Worm (Caenorhabditis elegans) whole organism, young adult: Measurements from ENCODE around the gene F28F9.2.

Experiments
- C17E4.6 ChIP-seq: fragments of 200-800 bp; sonication (Bioruptor generic); IDR thresholded peaks from 2 replicates; pipeline ENCODE4 v1.3.6; 2022; ENCODE audit warnings: missing genetic modification reagents, missing genetic modification characterization, missing compliant biosample characterization
- K12H6.12 ChIP-seq: fragments of 200-800 bp; sonication (Bioruptor generic); optimal IDR thresholded peaks from 2 replicates; lab custom pipeline; 2018; ENCODE audit warnings: mild to moderate bottlenecking, missing genetic modification characterization, missing compliant biosample characterization
- dpff-1 ChIP-seq: sonication (generic microtip); optimal IDR thresholded peaks from 2 replicates; lab custom pipeline; 2017; ENCODE audit warnings: mild to moderate bottlenecking, missing genetic modification characterization, missing compliant biosample characterization
- dpl-1 ChIP-seq: fragments of 150-350 bp; optimal IDR thresholded peaks from 2 replicates; lab custom pipeline; 2014; ENCODE audit warnings: missing biosample characterization, missing genetic modification reagents, missing genetic modification characterization
- him-1 ChIP-seq: sonication (generic microtip); optimal IDR thresholded peaks from 2 replicates; lab custom pipeline; 2016; ENCODE audit warnings: missing genotype, missing genetic modification reagents, missing genetic modification characterization, missing compliant biosample characterization
- lsl-1 ChIP-seq: fragments of 200-800 bp; sonication (Bioruptor generic); optimal IDR thresholded peaks from 2 replicates; lab custom pipeline; 2018; ENCODE audit warnings: mild to moderate bottlenecking, missing genetic modification characterization, moderate library complexity, missing compliant biosample characterization
- mcd-1 ChIP-seq: fragments of 200-800 bp; sonication (Bioruptor generic); IDR thresholded peaks from 2 replicates; pipeline ENCODE4 v1.3.6; 2022; ENCODE audit warnings: missing genetic modification reagents, missing genetic modification characterization, missing compliant biosample characterization
- unc-130 ChIP-seq: sonication (generic microtip); optimal IDR thresholded peaks from 2 replicates; lab custom pipeline; 2016; ENCODE audit warnings: missing genetic modification reagents, missing genetic modification characterization, missing compliant biosample characterization

DNA sequence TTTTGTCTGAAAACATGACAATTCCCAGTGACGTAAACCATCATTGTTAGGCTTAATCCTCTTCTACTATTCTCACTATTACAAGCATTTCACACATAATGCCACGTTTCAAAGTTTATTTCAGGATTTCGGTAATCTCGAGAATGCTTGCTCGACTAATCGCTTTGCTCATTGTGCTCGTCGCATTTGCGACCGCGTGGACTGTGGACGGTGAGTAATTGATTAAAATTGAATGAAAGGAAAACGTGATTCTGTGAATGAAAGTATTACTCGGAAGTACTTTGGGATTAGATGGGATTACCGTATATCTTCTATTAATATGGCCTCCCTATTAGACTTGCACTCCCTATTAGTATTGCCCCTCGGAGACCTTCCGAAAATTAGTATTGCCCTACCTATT lies 5.7 kb upstream of the F28F9.2 start:
- no peak for TF ChIP-seq him-1 (tag; lab: Kevin White, UChicago)
- no peak for TF ChIP-seq dpff-1
- TF ChIP-seq C17E4.6: no peak
- TF ChIP-seq mcd-1 (GFP tag; lab: Robert Waterston, UW): no peak
- TF ChIP-seq unc-130 (GFP tag; lab: Kevin White, UChicago): no peak
- TF ChIP-seq dpl-1 (GFP tag; lab: Kevin White, UChicago): no peak
- no peak for TF ChIP-seq K12H6.12 (tag; lab: Kevin White, UChicago)
- no peak for TF ChIP-seq lsl-1
